Worm (Caenorhabditis elegans): ENCODE measurements around the gene K02E11.4.

K02E11.4 gene

ce11 chrV:14200086-14200485 lies 47.8 kb downstream of the K02E11.4 start (continued):
- no peak for TF ChIP-seq ztf-11 (tag; optimal IDR thresholded peaks at IDR 0.05)
- TF ChIP-seq nhr-21 (tag; optimal IDR thresholded peaks at IDR 0.05) = peak; percentile 90
- TF ChIP-seq sem-4 (tag; optimal IDR thresholded peaks at IDR 0.05) = peak; percentile 81
- peak; percentile 73 for TF ChIP-seq Y55F3AM.14 (GFP tag; optimal IDR thresholded peaks at IDR 0.05)
- peak; percentile 65 for TF ChIP-seq snpc-4 (tag; optimal IDR thresholded peaks at IDR 0.05)
- peak; percentile 40 for TF ChIP-seq skn-1 (tag; optimal IDR thresholded peaks at IDR 0.05)
- TF ChIP-seq peb-1 (tag; optimal IDR thresholded peaks at IDR 0.05) = no peak
- no peak for TF ChIP-seq nhr-6 (tag; optimal IDR thresholded peaks at IDR 0.05)
- TF ChIP-seq crh-2 (tag; optimal IDR thresholded peaks at IDR 0.05) = peak; percentile 94

- TF ChIP-seq nhr-25 (tag; optimal IDR thresholded peaks at IDR 0.05) (peak; percentile 52), fos-1 (tag; optimal IDR thresholded peaks at IDR 0.05) (peak; percentile 10), mdl-1 (tag; optimal IDR thresholded peaks at IDR 0.05) (no peak), F13H6.1 (tag; optimal IDR thresholded peaks at IDR 0.05) (peak; percentile 17), alr-1 (tag; optimal IDR thresholded peaks at IDR 0.05) (no peak), sma-3 (GFP tag; optimal IDR thresholded peaks at IDR 0.05) (peak; percentile 17), nhr-21 (tag; optimal IDR thresholded peaks at IDR 0.05) (peak; percentile 43), sma-9 (GFP tag; optimal IDR thresholded peaks at IDR 0.05) (peak; percentile 57), sma-9 (tag; optimal IDR thresholded peaks at IDR 0.05) (no peak)
Measured at ce11 chrV:14197651-14198050, 50.3 kb downstream of the K02E11.4 start.
